Fruit fly (Drosophila melanogaster): Measurements from ENCODE around the gene Naprt.

The Naprt gene

DNA sequence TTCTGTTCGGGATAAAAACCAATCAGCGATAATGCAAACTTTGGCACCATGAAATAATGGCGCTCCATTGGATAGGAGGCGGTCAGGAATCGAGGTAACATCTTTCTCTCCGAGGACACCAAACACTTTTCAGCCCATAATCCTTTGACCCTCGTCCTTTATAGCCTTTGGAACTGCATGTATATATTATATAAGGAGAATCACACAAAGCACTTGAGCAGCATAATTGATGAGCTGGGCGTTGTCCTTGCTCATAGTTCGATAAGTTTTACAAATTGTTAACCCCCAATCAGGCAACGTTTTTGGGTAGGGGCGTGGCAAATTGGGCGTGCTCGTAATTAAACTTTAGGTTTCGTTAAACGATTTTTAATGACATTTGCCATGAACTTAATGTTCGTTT, 31.8 kb downstream of the Naprt start, which contains the start of gene Or24a:
TSS of gene Or24a (minus strand) at position 101 of the 400 bp plus-strand sequence.
- TF ChIP-seq Sox102F (GFP tag; optimal IDR thresholded peaks at IDR 0.05) (no peak), CG7271 (tag; optimal IDR thresholded peaks at IDR 0.05) (no peak), Opbp (GFP tag; IDR thresholded peaks at IDR 0.05; ENCODE audit: partially characterized antibody) (no peak)

DNA sequence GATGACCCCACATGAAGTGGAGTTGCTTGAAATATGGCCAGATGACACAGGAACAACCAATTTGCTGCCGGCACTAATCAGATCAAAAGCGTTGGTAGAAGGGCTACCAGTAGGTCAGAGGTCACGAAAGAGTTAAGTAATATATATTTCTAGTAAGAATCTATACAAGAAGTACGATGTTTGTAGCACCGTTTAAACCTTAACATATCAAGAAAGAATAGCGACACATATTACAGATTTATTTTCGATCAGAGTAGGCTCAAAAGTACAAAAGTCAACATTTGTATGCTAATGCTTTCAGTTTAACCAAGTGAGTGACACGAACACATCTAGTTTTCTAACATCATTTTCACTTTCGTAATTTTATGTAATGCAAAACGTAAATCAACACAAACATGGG, 48.9 kb downstream of the Naprt start, which contains the start of gene CG2955:
TSS of gene CG2955 (plus strand) at position 301 of the 400 bp plus-strand sequence.
- TF ChIP-seq CG14014 (GFP tag; IDR thresholded peaks at IDR 0.05) (no peak), CG2129 (GFP tag; IDR thresholded peaks at IDR 0.05; ENCODE audit: partially characterized antibody) (no peak), gro (GFP tag; optimal IDR thresholded peaks at IDR 0.05) (no peak), slbo (GFP tag; IDR thresholded peaks at IDR 0.05) (no peak), B-H1 (GFP tag; IDR thresholded peaks at IDR 0.05) (no peak), CG6272 (GFP tag; IDR thresholded peaks at IDR 0.05) (no peak), CG11398 (GFP tag; optimal IDR thresholded peaks at IDR 0.05) (no peak), CG17802 (tag; optimal IDR thresholded peaks at IDR 0.05) (no peak), HLH4C (GFP tag; IDR thresholded peaks at IDR 0.05; ENCODE audit: partially characterized antibody) (no peak), CG12391 (tag; optimal IDR thresholded peaks at IDR 0.05) (no peak), CG1647 (GFP tag; optimal IDR thresholded peaks at IDR 0.05) (no peak), vfl (GFP tag; optimal IDR thresholded peaks at IDR 0.05) (no peak), CG8765 (GFP tag; IDR thresholded peaks at IDR 0.05) (no peak), Optix (GFP tag; IDR thresholded peaks at IDR 0.05) (no peak)

DNA sequence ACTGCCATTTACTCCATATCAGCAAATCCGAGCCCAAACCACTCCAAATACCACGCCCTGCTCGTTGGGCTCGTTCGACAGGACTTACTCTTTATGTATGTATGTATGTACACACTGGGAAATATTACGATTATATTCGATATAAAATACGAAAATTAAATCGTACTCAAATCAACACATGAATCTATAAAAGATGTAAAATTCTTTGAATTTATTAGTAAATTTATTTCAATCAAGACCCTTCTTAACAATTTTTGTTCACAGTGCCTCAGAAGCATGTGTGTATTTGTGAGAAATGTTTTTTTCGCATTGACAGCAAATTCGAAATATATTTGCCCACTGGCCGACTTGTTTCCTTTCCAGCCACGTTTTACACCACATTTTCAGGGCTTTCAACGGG, 51.6 kb downstream of the Naprt start:
- TF ChIP-seq CG17359 (tag; optimal IDR thresholded peaks at IDR 0.05): peak; percentile 11
- TF ChIP-seq zfh2 (GFP tag; optimal IDR thresholded peaks at IDR 0.05): no peak
- no peak for TF ChIP-seq slbo (GFP tag; IDR thresholded peaks at IDR 0.05)
- peak; percentile 17 for TF ChIP-seq lilli (GFP tag; optimal IDR thresholded peaks at IDR 0.05)
- no peak for TF ChIP-seq CG13123 (GFP tag; optimal IDR thresholded peaks at IDR 0.05)
- TF ChIP-seq Hmr (GFP tag; optimal IDR thresholded peaks at IDR 0.05): peak; percentile 23
- peak; percentile 14 for TF ChIP-seq NfI (GFP tag; optimal IDR thresholded peaks at IDR 0.05)
- peak; percentile 49 for TF ChIP-seq lab (GFP tag; optimal IDR thresholded peaks at IDR 0.05)
- TF ChIP-seq sens (GFP tag): peak; percentile 74
- no peak for TF ChIP-seq gcm (GFP tag; optimal IDR thresholded peaks at IDR 0.05)
- TF ChIP-seq GATAe (GFP tag; conservative IDR thresholded peaks at IDR 0.05): no peak
- no peak for TF ChIP-seq CG17829 (tag; optimal IDR thresholded peaks at IDR 0.05)
- no peak for TF ChIP-seq ftz-f1 (GFP tag; optimal IDR thresholded peaks at IDR 0.05)
- peak; percentile 4 for TF ChIP-seq CG2712 (tag; optimal IDR thresholded peaks at IDR 0.05)
- TF ChIP-seq Ada2b (GFP tag; IDR thresholded peaks at IDR 0.05): 0 out of 2 replicates have a peak, but pooled peaks have one; percentile 17
- peak; percentile 46 for TF ChIP-seq CG12769 (tag; optimal IDR thresholded peaks at IDR 0.05)
- peak; percentile 23 for TF ChIP-seq CG1603 (tag; optimal IDR thresholded peaks at IDR 0.05)
- 0 out of 2 replicates have a peak, but pooled peaks have one; percentile 21 for TF ChIP-seq CG6689 (GFP tag; IDR thresholded peaks at IDR 0.05)
- peak; percentile 20 for TF ChIP-seq cwo (GFP tag; optimal IDR thresholded peaks at IDR 0.05)
- TF ChIP-seq caup (GFP tag; optimal IDR thresholded peaks at IDR 0.05; ENCODE audit: severe bottlenecking): peak; percentile 12
- TF ChIP-seq ci (GFP tag; IDR thresholded peaks at IDR 0.05): 0 out of 3 replicates have a peak, but pooled peaks have one; percentile 22
- peak; percentile 2 for TF ChIP-seq ind (GFP tag; optimal IDR thresholded peaks at IDR 0.05)
- peak; percentile 44 for TF ChIP-seq CG11504 (tag; optimal IDR thresholded peaks at IDR 0.05)
- peak; percentile 30 for TF ChIP-seq Meics (GFP tag; optimal IDR thresholded peaks at IDR 0.05)
- no peak for TF ChIP-seq grn (GFP tag; optimal IDR thresholded peaks at IDR 0.05)
- TF ChIP-seq bsh (GFP tag; optimal IDR thresholded peaks at IDR 0.05): peak in 1 of 2 experiments; percentile 11
- TF ChIP-seq CG7556 (GFP tag; optimal IDR thresholded peaks at IDR 0.05): peak; percentile 26
- no peak for TF ChIP-seq hth (optimal IDR thresholded peaks at IDR 0.05)
- no peak for TF ChIP-seq CG14965 (GFP tag; optimal IDR thresholded peaks at IDR 0.05; ENCODE audit: borderline replicate concordance)
- TF ChIP-seq CG7839 (tag; optimal IDR thresholded peaks at IDR 0.05): peak; percentile 27
- TF ChIP-seq unpg (GFP tag; optimal IDR thresholded peaks at IDR 0.05): peak; percentile 10
- no peak for TF ChIP-seq Ssrp (tag; optimal IDR thresholded peaks at IDR 0.05)
